Fruit fly (Drosophila melanogaster) whole organism, embryonic: Measurements from ENCODE around the gene CG12289.
A peak's percentile ranks its signal among the peaks of the same experiment; 100 is the strongest.

Experiments used
- Ada2b ChIP-seq: fragments of 200-800 bp; sonication (Bioruptor generic); IDR thresholded peaks from 2 replicates; pipeline ENCODE4 v1.3.6; 2022; ENCODE audit warnings: missing biosample characterization, missing genetic modification characterization
- Blimp-1 ChIP-seq: fragments of 200-800 bp; sonication (Bioruptor generic); optimal IDR thresholded peaks from 3 replicates; lab custom pipeline; 2018; ENCODE audit warnings: missing biosample characterization, missing genetic modification characterization, mild to moderate bottlenecking, moderate library complexity, missing genetic modification reagents
- CG10543 ChIP-seq: fragments of 200-800 bp; sonication (Bioruptor generic); optimal IDR thresholded peaks from 3 replicates; lab custom pipeline; 2017; ENCODE audit warnings: missing biosample characterization, mild to moderate bottlenecking, missing genetic modification characterization, moderate library complexity
- CG12104 ChIP-seq: fragments of 200-800 bp; sonication (Bioruptor generic); optimal IDR thresholded peaks from 3 replicates; lab custom pipeline; 2016; ENCODE audit warnings: missing biosample characterization, missing genetic modification characterization
- CG1233 ChIP-seq: fragments of 200-800 bp; sonication (Bioruptor generic); optimal IDR thresholded peaks from 4 replicates; lab custom pipeline; 2018; ENCODE audit warnings: missing biosample characterization, mild to moderate bottlenecking, missing genetic modification characterization
- CG13775 ChIP-seq: fragments of 200-800 bp; sonication (Bioruptor generic); optimal IDR thresholded peaks from 3 replicates; lab custom pipeline; 2017; ENCODE audit warnings: missing biosample characterization, mild to moderate bottlenecking, missing genetic modification characterization
- CG1529 ChIP-seq: fragments of 200-800 bp; sonication (Bioruptor generic); optimal IDR thresholded peaks from 3 replicates; lab custom pipeline; 2018; ENCODE audit warnings: missing biosample characterization, missing genetic modification characterization
- CG15514 ChIP-seq: fragments of 200-800 bp; sonication (Bioruptor generic); optimal IDR thresholded peaks from 3 replicates; lab custom pipeline; 2017; ENCODE audit warnings: missing biosample characterization, missing genetic modification characterization, mild to moderate bottlenecking, moderate library complexity, missing genetic modification reagents
- CG15601 ChIP-seq: fragments of 200-800 bp; sonication (Bioruptor generic); optimal IDR thresholded peaks from 3 replicates; lab custom pipeline; 2019; ENCODE audit warnings: missing biosample characterization, mild to moderate bottlenecking, missing genetic modification characterization, moderate library complexity
- CG15696 ChIP-seq: fragments of 200-800 bp; sonication (Bioruptor generic); optimal IDR thresholded peaks from 2 replicates; lab custom pipeline; 2019; ENCODE audit warnings: missing biosample characterization, mild to moderate bottlenecking, missing genetic modification characterization, moderate library complexity
- CG18011 ChIP-seq: fragments of 200-800 bp; sonication (Bioruptor generic); optimal IDR thresholded peaks from 2 replicates; lab custom pipeline; 2017; ENCODE audit warnings: missing biosample characterization, missing genetic modification characterization, mild to moderate bottlenecking, moderate library complexity, missing genotype
- CG1832 ChIP-seq: fragments of 200-800 bp; sonication (Bioruptor generic); optimal IDR thresholded peaks from 2 replicates; lab custom pipeline; 2017; ENCODE audit warnings: missing biosample characterization, mild to moderate bottlenecking, missing genetic modification characterization, inconsistent platforms
- CG32532 ChIP-seq: fragments of 200-800 bp; sonication (Bioruptor generic); IDR thresholded peaks from 2 replicates; pipeline ENCODE4 v1.3.6; 2022; ENCODE audit warnings: missing biosample characterization, missing genetic modification characterization
- CG4617 ChIP-seq: fragments of 200-800 bp; sonication (Bioruptor generic); optimal IDR thresholded peaks from 3 replicates; lab custom pipeline; 2016; ENCODE audit warnings: missing biosample characterization, missing genetic modification characterization, borderline replicate concordance
- CG5245 ChIP-seq: fragments of 200-800 bp; sonication (Bioruptor generic); optimal IDR thresholded peaks from 3 replicates; lab custom pipeline; 2016; ENCODE audit warnings: missing biosample characterization, missing genetic modification characterization
- CG5953 ChIP-seq: fragments of 200-800 bp; sonication (Bioruptor generic); IDR thresholded peaks from 2 replicates; pipeline ENCODE4 v1.3.6; 2022; ENCODE audit warnings: missing biosample characterization, missing genetic modification characterization
- CG9437 ChIP-seq: fragments of 200-800 bp; sonication (Bioruptor generic); optimal IDR thresholded peaks from 2 replicates; lab custom pipeline; 2018; ENCODE audit warnings: missing biosample characterization, mild to moderate bottlenecking, missing genetic modification characterization
- Doc3 ChIP-seq: fragments of 200-800 bp; sonication (Bioruptor generic); IDR thresholded peaks from 3 replicates; pipeline ENCODE4 v1.3.6; 2022; ENCODE audit warnings: missing biosample characterization, missing genetic modification characterization; ENCODE audit not compliant: partially characterized antibody
- Dref ChIP-seq: fragments of 200-800 bp; sonication (Bioruptor generic); IDR thresholded peaks from 2 replicates; pipeline ENCODE4 v1.3.6; 2022; ENCODE audit warnings: missing biosample characterization, missing genetic modification characterization
- Ets65A ChIP-seq: fragments of 200-800 bp; sonication (Bioruptor generic); peaks from one replicate; lab custom pipeline; 2016; ENCODE audit warnings: missing biosample characterization, missing genetic modification characterization
- Gug ChIP-seq: fragments of 200-800 bp; sonication (Bioruptor generic); IDR thresholded peaks from 4 replicates; pipeline ENCODE4 v1.3.6; 2022; ENCODE audit warnings: missing biosample characterization, missing genetic modification characterization
- Hmr ChIP-seq: fragments of 200-800 bp; sonication (Bioruptor generic); optimal IDR thresholded peaks from 3 replicates; lab custom pipeline; 2017; ENCODE audit warnings: mild to moderate bottlenecking, missing biosample characterization, missing genetic modification reagents, missing genetic modification characterization
- Hr3 ChIP-seq: fragments of 200-800 bp; sonication (Bioruptor generic); optimal IDR thresholded peaks from 3 replicates; lab custom pipeline; 2016; ENCODE audit warnings: missing biosample characterization, missing genetic modification characterization
- Hr78 ChIP-seq, 2 experiments: fragments of 200-800 bp in 1 of 2; fragments of >200 bp in 1 of 2; sonication (Bioruptor generic) in 1 of 2; optimal IDR thresholded peaks; 2 replicates each; lab custom pipeline; 2017 to 2019; ENCODE audit warnings: missing biosample characterization in 2 of 2, missing genetic modification characterization in 2 of 2, mild to moderate bottlenecking in 1 of 2, moderate library complexity in 1 of 2
- Med ChIP-seq: fragments of 200-800 bp; sonication (Bioruptor generic); peaks from one replicate; lab custom pipeline; 2016; ENCODE audit warnings: missing biosample characterization, missing genetic modification characterization, mild to moderate bottlenecking, inconsistent platforms, moderate library complexity
- NC2β ChIP-seq: fragments of 200-800 bp; sonication (Bioruptor generic); optimal IDR thresholded peaks from 2 replicates; lab custom pipeline; 2016; ENCODE audit warnings: missing biosample characterization, missing genetic modification characterization
- Optix ChIP-seq: fragments of 200-800 bp; sonication (Bioruptor generic); IDR thresholded peaks from 3 replicates; pipeline ENCODE4 v1.3.6; 2022; ENCODE audit warnings: missing biosample characterization, missing genetic modification characterization
- Sry-δ ChIP-seq: fragments of 200-800 bp; sonication (Bioruptor generic); optimal IDR thresholded peaks from 2 replicates; lab custom pipeline; 2016; ENCODE audit warnings: missing biosample characterization, missing genetic modification characterization
- ash1 ChIP-seq: fragments of 200-800 bp; sonication (Bioruptor generic); optimal IDR thresholded peaks from 2 replicates; lab custom pipeline; 2018; ENCODE audit warnings: missing biosample characterization, mild to moderate bottlenecking, missing genetic modification characterization
- bab2 ChIP-seq: fragments of 200-800 bp; sonication (Bioruptor generic); optimal IDR thresholded peaks from 2 replicates; lab custom pipeline; 2016; ENCODE audit warnings: missing biosample characterization, missing genetic modification characterization
- chif ChIP-seq, 2 experiments: fragments of 200-800 bp; sonication (Bioruptor generic); optimal IDR thresholded peaks; 3 replicates each; lab custom pipeline; 2016; ENCODE audit warnings: missing biosample characterization in 2 of 2, missing genetic modification characterization in 2 of 2
- chm ChIP-seq: fragments of 200-800 bp; sonication (Bioruptor generic); IDR thresholded peaks from 2 replicates; pipeline ENCODE4 v1.3.6; 2022; ENCODE audit warnings: missing biosample characterization, missing genetic modification characterization
- ems ChIP-seq: fragments of 200-800 bp; sonication (Bioruptor generic); optimal IDR thresholded peaks from 3 replicates; lab custom pipeline; 2016; ENCODE audit warnings: missing biosample characterization, missing genetic modification characterization
- en ChIP-seq: fragments of 200-800 bp; sonication (Bioruptor generic); optimal IDR thresholded peaks from 2 replicates; lab custom pipeline; 2016; ENCODE audit warnings: missing biosample characterization, missing genetic modification characterization
- gcm ChIP-seq: fragments of 200-800 bp; sonication (Bioruptor generic); optimal IDR thresholded peaks from 2 replicates; lab custom pipeline; 2019; ENCODE audit warnings: missing biosample characterization, mild to moderate bottlenecking, missing genetic modification characterization, moderate library complexity
- her ChIP-seq: fragments of 200-800 bp; sonication (Bioruptor generic); optimal IDR thresholded peaks from 2 replicates; lab custom pipeline; 2016; ENCODE audit warnings: missing biosample characterization, missing genetic modification characterization
- lbe ChIP-seq: fragments of 200-800 bp; sonication (Bioruptor generic); optimal IDR thresholded peaks from 2 replicates; lab custom pipeline; 2016; ENCODE audit warnings: missing biosample characterization, mild to moderate bottlenecking, missing genetic modification characterization
- mam ChIP-seq: fragments of 200-800 bp; sonication (Bioruptor generic); optimal IDR thresholded peaks from 3 replicates; lab custom pipeline; 2016; ENCODE audit warnings: missing biosample characterization, missing genetic modification characterization
- mld ChIP-seq: fragments of 200-800 bp; sonication (Bioruptor generic); IDR thresholded peaks from 3 replicates; pipeline ENCODE4 v1.3.6; 2022; ENCODE audit warnings: missing biosample characterization, missing genetic modification characterization; ENCODE audit not compliant: partially characterized antibody
- nom ChIP-seq: fragments of 200-800 bp; sonication (Bioruptor generic); optimal IDR thresholded peaks from 2 replicates; lab custom pipeline; 2017; ENCODE audit warnings: missing biosample characterization, missing genetic modification characterization, mild to moderate bottlenecking, moderate library complexity, missing genetic modification reagents
- odd ChIP-seq: fragments of 200-800 bp; sonication (Bioruptor generic); optimal IDR thresholded peaks from 2 replicates; lab custom pipeline; 2017; ENCODE audit warnings: missing biosample characterization, mild to moderate bottlenecking, missing genetic modification characterization
- p53 ChIP-seq: fragments of 200-800 bp; sonication (Bioruptor generic); optimal IDR thresholded peaks from 2 replicates; lab custom pipeline; 2016; ENCODE audit warnings: missing biosample characterization, missing genetic modification characterization
- pfk ChIP-seq: fragments of 200-800 bp; sonication (Bioruptor generic); optimal IDR thresholded peaks from 2 replicates; lab custom pipeline; 2018; ENCODE audit warnings: missing biosample characterization, mild to moderate bottlenecking, missing genetic modification characterization, moderate library complexity
- psq ChIP-seq: fragments of 200-800 bp; sonication (Bioruptor generic); optimal IDR thresholded peaks from 2 replicates; lab custom pipeline; 2017; ENCODE audit warnings: missing biosample characterization, missing genetic modification characterization
- ranshi ChIP-seq: fragments of 200-800 bp; sonication (Bioruptor generic); IDR thresholded peaks from 2 replicates; pipeline ENCODE4 v1.3.6; 2022; ENCODE audit warnings: missing biosample characterization, missing genetic modification characterization
- slbo ChIP-seq: fragments of 200-800 bp; sonication (Bioruptor generic); IDR thresholded peaks from 2 replicates; pipeline ENCODE4 v1.3.6; 2022; ENCODE audit warnings: missing biosample characterization, missing genetic modification characterization
- tap ChIP-seq: fragments of 200-800 bp; optimal IDR thresholded peaks from 3 replicates; lab custom pipeline; 2019; ENCODE audit warnings: missing biosample characterization, mild to moderate bottlenecking, missing genetic modification characterization, moderate library complexity
- usp ChIP-seq: fragments of >200 bp; optimal IDR thresholded peaks from 2 replicates; lab custom pipeline; 2017; ENCODE audit warnings: missing biosample characterization, missing genetic modification characterization
- vfl ChIP-seq: fragments of 200-800 bp; sonication (Bioruptor generic); optimal IDR thresholded peaks from 2 replicates; lab custom pipeline; 2016; ENCODE audit warnings: missing biosample characterization, missing genetic modification characterization
- vvl ChIP-seq: fragments of 200-800 bp; sonication (Bioruptor generic); IDR thresholded peaks from 2 replicates; pipeline ENCODE4 v1.3.6; 2022; ENCODE audit warnings: missing biosample characterization, missing genetic modification characterization

CG12289 gene

dm6 chr3L:11418041-11418674, 40.1 kb downstream of the CG12289 start (continued):
- peak; percentile 48 for TF ChIP-seq CG18011 (GFP tag; lab: Kevin White, UChicago)
- TF ChIP-seq CG15601 = peak; percentile 93
- peak; percentile 90 for TF ChIP-seq CG5245
- peak; percentile 98 for TF ChIP-seq chm (GFP tag; lab: Robert Waterston, UW)
- TF ChIP-seq CG9437 (GFP tag; lab: Kevin White, UChicago) = peak; percentile 85
- TF ChIP-seq Sry-δ (GFP tag; lab: Kevin White, UChicago) = peak; percentile 19
- peak; percentile 64 for TF ChIP-seq her
- TF ChIP-seq Med (GFP tag; lab: Kevin White, UChicago) = peak; percentile 99
- no peak for TF ChIP-seq lbe (GFP tag; lab: Kevin White, UChicago)
- TF ChIP-seq Ada2b (GFP tag; lab: Robert Waterston, UW) = peak; percentile 89
- TF ChIP-seq psq (GFP tag; lab: Kevin White, UChicago) = peak; percentile 88
- peak; percentile 73 for TF ChIP-seq mam (GFP tag; lab: Kevin White, UChicago)
- TF ChIP-seq mld (GFP tag; lab: Robert Waterston, UW) = no peak
- TF ChIP-seq odd (GFP tag; lab: Kevin White, UChicago) = peak; percentile 85
- TF ChIP-seq ems (GFP tag; lab: Kevin White, UChicago) = no peak
- peak; percentile 98 for TF ChIP-seq Ets65A (GFP tag; lab: Kevin White, UChicago)
- peak; percentile 94 for TF ChIP-seq CG1529 (GFP tag; lab: Kevin White, UChicago)
- TF ChIP-seq Dref = no peak
- TF ChIP-seq en (GFP tag; lab: Kevin White, UChicago) = peak; percentile 84
- TF ChIP-seq Hmr (GFP tag; lab: Kevin White, UChicago) = peak; percentile 83
- peak; percentile 91 for TF ChIP-seq CG13775 (GFP tag; lab: Kevin White, UChicago)
- peak; percentile 96 for TF ChIP-seq slbo (GFP tag; lab: Robert Waterston, UW)
- no peak for TF ChIP-seq CG1832 (GFP tag; lab: Kevin White, UChicago)
- TF ChIP-seq CG1233 (GFP tag; lab: Kevin White, UChicago) = peak; percentile 94
- TF ChIP-seq CG4617 (GFP tag; lab: Kevin White, UChicago) = peak; percentile 72
- TF ChIP-seq nom (GFP tag; lab: Kevin White, UChicago) = no peak
- TF ChIP-seq chif (GFP tag; optimal IDR thresholded peaks at IDR 0.05; lab: Kevin White, UChicago) = peak; percentile 80 to 93
- peak; percentile 97 for TF ChIP-seq CG5953 (GFP tag; lab: Robert Waterston, UW)
- TF ChIP-seq Optix (GFP tag; lab: Robert Waterston, UW) = peak; percentile 99
- TF ChIP-seq NC2β (GFP tag; lab: Kevin White, UChicago) = peak; percentile 82
- peak in 1 of 2 experiments; percentile 83 for TF ChIP-seq Hr78 (GFP tag; optimal IDR thresholded peaks at IDR 0.05; lab: Kevin White, UChicago)
- TF ChIP-seq CG12104 (GFP tag; lab: Kevin White, UChicago) = peak; percentile 85
- no peak for TF ChIP-seq pfk (GFP tag; lab: Kevin White, UChicago)
- TF ChIP-seq bab2 (GFP tag; lab: Kevin White, UChicago) = peak; percentile 81
- no peak for TF ChIP-seq p53 (GFP tag; lab: Kevin White, UChicago)
- peak; percentile 96 for TF ChIP-seq vvl
- no peak for TF ChIP-seq Doc3
- TF ChIP-seq gcm (GFP tag; lab: Kevin White, UChicago) = peak; percentile 93
- peak; percentile 94 for TF ChIP-seq Hr3
- no peak for TF ChIP-seq ash1 (GFP tag; lab: Kevin White, UChicago)
- peak; percentile 85 for TF ChIP-seq Gug
- peak; percentile 71 for TF ChIP-seq CG15514
- TF ChIP-seq ranshi (GFP tag; lab: Robert Waterston, UW) = peak; percentile 92
- no peak for TF ChIP-seq usp (GFP tag; lab: Kevin White, UChicago)
- peak; percentile 98 for TF ChIP-seq CG15696 (tag; lab: Kevin White, UChicago)
- peak; percentile 94 for TF ChIP-seq Blimp-1 (GFP tag; lab: Kevin White, UChicago)
- TF ChIP-seq CG32532 (GFP tag; lab: Robert Waterston, UW) = peak; percentile 92
- TF ChIP-seq tap (tag; lab: Kevin White, UChicago) = peak; percentile 96
- TF ChIP-seq CG10543 (GFP tag; lab: Kevin White, UChicago) = peak; percentile 72
- peak; percentile 40 for TF ChIP-seq vfl (GFP tag; lab: Kevin White, UChicago)
